Fruit fly (Drosophila melanogaster): Measurements from ENCODE around the gene indra.

Gene indra

dm6 chr3L:1313039-1313766 is 29.0 kb downstream of the indra start, which contains the start of the genes sturkopf and Herc4 (continued):
- no peak for TF ChIP-seq CG4707 (GFP tag; optimal IDR thresholded peaks at IDR 0.05)
- TF ChIP-seq Nf-YC (tag; optimal IDR thresholded peaks at IDR 0.05), result peak; percentile 84
- peak; percentile 52 for TF ChIP-seq CG11723 (GFP tag; optimal IDR thresholded peaks at IDR 0.05)
- no peak for TF ChIP-seq CG5180 (GFP tag; optimal IDR thresholded peaks at IDR 0.05)
- TF ChIP-seq CTCF (GFP tag; optimal IDR thresholded peaks at IDR 0.05), result no peak
- peak; percentile 24; the same call in 1 of the 2 replicates for TF ChIP-seq CG13287 (GFP tag; IDR thresholded peaks at IDR 0.05; ENCODE audit: partially characterized antibody)
- peak; percentile 36 for TF ChIP-seq tap (tag; optimal IDR thresholded peaks at IDR 0.05)
- no peak for TF ChIP-seq seq (GFP tag; IDR thresholded peaks at IDR 0.05)
- peak; percentile 76 for TF ChIP-seq az2 (GFP tag; optimal IDR thresholded peaks at IDR 0.05)
- TF ChIP-seq cg (GFP tag; optimal IDR thresholded peaks at IDR 0.05), result no peak
- peak in 1 of 2 experiments; percentile 9 for TF ChIP-seq Dfd (GFP tag; optimal IDR thresholded peaks at IDR 0.05)
- TF ChIP-seq D19A (tag; optimal IDR thresholded peaks at IDR 0.05), result no peak
- peak; percentile 85 for TF ChIP-seq vfl (GFP tag; optimal IDR thresholded peaks at IDR 0.05)
- no peak for TF ChIP-seq Ravus (GFP tag; IDR thresholded peaks at IDR 0.05)
- peak; percentile 6 for TF ChIP-seq Lhr (GFP tag; optimal IDR thresholded peaks at IDR 0.05)
- peak in 1 of 2 experiments; percentile 64 for TF ChIP-seq insv (GFP tag; optimal IDR thresholded peaks at IDR 0.05)
- TF ChIP-seq Optix (GFP tag; IDR thresholded peaks at IDR 0.05), result peak; percentile 35; the same call in 1 of the 3 replicates
- no peak for TF ChIP-seq amos (GFP tag; IDR thresholded peaks at IDR 0.05; ENCODE audit: partially characterized antibody)
- peak; percentile 3 for TF ChIP-seq wek (GFP tag; optimal IDR thresholded peaks at IDR 0.05)
- TF ChIP-seq Ada2b (GFP tag; IDR thresholded peaks at IDR 0.05), result 0 out of 2 replicates have a peak, but pooled peaks have one; percentile 41
- no peak for TF ChIP-seq Lim3 (GFP tag; IDR thresholded peaks at IDR 0.05)
- TF ChIP-seq pb (GFP tag; optimal IDR thresholded peaks at IDR 0.05), result peak; percentile 27
- TF ChIP-seq Dip2 (GFP tag; IDR thresholded peaks at IDR 0.05), result no peak
- TF ChIP-seq mam (GFP tag; optimal IDR thresholded peaks at IDR 0.05), result peak; percentile 96
- no peak for TF ChIP-seq CG3065 (GFP tag; optimal IDR thresholded peaks at IDR 0.05)
- peak; percentile 41 for TF ChIP-seq fd3F (GFP tag; optimal IDR thresholded peaks at IDR 0.05)
- TF ChIP-seq ash1 (GFP tag; optimal IDR thresholded peaks at IDR 0.05), result no peak
- no peak for TF ChIP-seq zen2 (GFP tag; IDR thresholded peaks at IDR 0.05; ENCODE audit: partially characterized antibody)
- TF ChIP-seq cato (GFP tag; optimal IDR thresholded peaks at IDR 0.05; ENCODE audit: borderline replicate concordance), result peak; percentile 61
- peak; percentile 92 for TF ChIP-seq Med (GFP tag)
- peak; percentile 75 for TF ChIP-seq dm (GFP tag; optimal IDR thresholded peaks at IDR 0.05)
- peak; percentile 72 for TF ChIP-seq CG12104 (GFP tag; optimal IDR thresholded peaks at IDR 0.05)
- TF ChIP-seq CG30403 (GFP tag; optimal IDR thresholded peaks at IDR 0.05), result peak; percentile 94
- TF ChIP-seq CG15514 (GFP tag; optimal IDR thresholded peaks at IDR 0.05), result peak; percentile 78
- TF ChIP-seq wdn (GFP tag; IDR thresholded peaks at IDR 0.05), result peak; percentile 49
- TF ChIP-seq crc (GFP tag; optimal IDR thresholded peaks at IDR 0.05), result peak; percentile 78
- peak; percentile 74 for TF ChIP-seq Dip3 (GFP tag; optimal IDR thresholded peaks at IDR 0.05)
- no peak for TF ChIP-seq CG12071 (GFP tag; optimal IDR thresholded peaks at IDR 0.05)
- no peak; the same call in 2 of the 3 replicates for TF ChIP-seq H15 (GFP tag; IDR thresholded peaks at IDR 0.05)
- peak; percentile 73 for TF ChIP-seq maf-S (GFP tag; optimal IDR thresholded peaks at IDR 0.05)
- TF ChIP-seq Nf-YA (GFP tag; IDR thresholded peaks at IDR 0.05), result no peak
- TF ChIP-seq dpn (GFP tag; optimal IDR thresholded peaks at IDR 0.05), result peak; percentile 70 to 90
- peak; percentile 38 for TF ChIP-seq grn (GFP tag; optimal IDR thresholded peaks at IDR 0.05)
- TF ChIP-seq Hr78 (GFP tag; optimal IDR thresholded peaks at IDR 0.05), result peak in 1 of 2 experiments; percentile 100
- TF ChIP-seq row (GFP tag; IDR thresholded peaks at IDR 0.05), result peak; percentile 88
- TF ChIP-seq lola (GFP tag; optimal IDR thresholded peaks at IDR 0.05), result peak in 1 of 3 experiments; percentile 85
- TF ChIP-seq bbx (GFP tag; IDR thresholded peaks at IDR 0.05; ENCODE audit: partially characterized antibody), result 0 out of 2 replicates have a peak, but pooled peaks have one; percentile 7
- no peak for TF ChIP-seq kni (GFP tag; optimal IDR thresholded peaks at IDR 0.05)
- TF ChIP-seq crol (GFP tag; IDR thresholded peaks at IDR 0.05), result no peak

Data from whole organism, embryonic.